Worm (Caenorhabditis elegans): ENCODE measurements around the gene srab-6.

ce11 chrV:3171625-3172024 lies 19.9 kb upstream of the srab-6 start:
- TF ChIP-seq ztf-16 (tag; optimal IDR thresholded peaks at IDR 0.05) (no peak), fkh-10 (GFP tag; optimal IDR thresholded peaks at IDR 0.05) (no peak), nfya-1 (tag; optimal IDR thresholded peaks at IDR 0.05) (no peak), sox-4 (tag; optimal IDR thresholded peaks at IDR 0.05) (no peak)
